Fruit fly (Drosophila melanogaster): ENCODE measurements around the gene CG13318.
A peak's percentile ranks its signal among the peaks of the same experiment; 100 is the strongest.

CG13318 gene

DNA sequence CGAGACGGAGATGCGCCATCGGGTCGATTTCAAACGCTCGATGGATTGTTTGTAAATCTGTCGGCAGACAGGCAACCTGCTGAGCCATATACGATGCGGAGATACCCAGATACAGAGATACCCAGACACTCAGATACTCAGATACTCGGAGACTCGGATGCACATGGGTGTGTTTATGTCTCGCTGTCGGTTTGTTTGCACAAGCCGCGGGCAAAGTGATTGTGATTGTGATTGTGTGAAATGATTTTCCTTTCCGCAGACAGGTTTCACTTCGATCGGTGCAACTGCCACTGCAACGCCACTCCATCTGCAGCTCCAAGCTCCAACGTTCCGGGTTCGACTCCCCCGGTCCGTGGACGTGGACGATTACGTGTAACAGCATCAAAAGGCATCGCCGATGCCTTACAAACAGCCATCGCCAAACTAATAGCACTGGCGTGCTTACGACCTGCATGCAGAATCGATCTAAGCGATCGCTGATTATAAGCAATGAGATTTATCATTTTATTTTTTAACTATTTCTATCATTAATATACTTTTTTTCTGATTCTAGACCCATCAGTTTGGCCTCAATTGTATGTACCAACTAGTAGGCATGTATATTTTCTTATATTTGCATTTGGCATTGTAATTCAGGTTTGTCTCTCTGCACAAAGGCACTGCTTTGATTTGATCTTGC is 16.4 kb upstream of the CG13318 start (continued):
- no peak for TF ChIP-seq CG10565 (GFP tag; optimal IDR thresholded peaks at IDR 0.05)
- TF ChIP-seq btn (GFP tag; optimal IDR thresholded peaks at IDR 0.05) = no peak
- TF ChIP-seq CG15514 (GFP tag; optimal IDR thresholded peaks at IDR 0.05) = no peak
- TF ChIP-seq gsb (GFP tag; IDR thresholded peaks at IDR 0.05) = no peak
- no peak for TF ChIP-seq NC2α (GFP tag; optimal IDR thresholded peaks at IDR 0.05)
- TF ChIP-seq Dp (GFP tag; optimal IDR thresholded peaks at IDR 0.05) = no peak
- no peak for TF ChIP-seq Fer3 (tag; optimal IDR thresholded peaks at IDR 0.05)
- no peak for TF ChIP-seq MBD-R2 (GFP tag; IDR thresholded peaks at IDR 0.05)
- no peak for TF ChIP-seq CG14965 (GFP tag; optimal IDR thresholded peaks at IDR 0.05; ENCODE audit: borderline replicate concordance)
- TF ChIP-seq CG2875 (GFP tag; optimal IDR thresholded peaks at IDR 0.05) = no peak
- peak; percentile 30 for TF ChIP-seq az2 (GFP tag; optimal IDR thresholded peaks at IDR 0.05)
- no peak for TF ChIP-seq Doc2 (GFP tag; IDR thresholded peaks at IDR 0.05)
- TF ChIP-seq CG4707 (GFP tag; optimal IDR thresholded peaks at IDR 0.05) = no peak
- TF ChIP-seq ap (GFP tag; IDR thresholded peaks at IDR 0.05) = peak; percentile 56; the same call in 1 of the 2 replicates
- no peak for TF ChIP-seq mam (GFP tag; optimal IDR thresholded peaks at IDR 0.05)
- TF ChIP-seq Mad (GFP tag; optimal IDR thresholded peaks at IDR 0.05) = no peak
- no peak for TF ChIP-seq corto (GFP tag; optimal IDR thresholded peaks at IDR 0.05)
- no peak for TF ChIP-seq CG2129 (GFP tag; IDR thresholded peaks at IDR 0.05; ENCODE audit: partially characterized antibody)
- peak; percentile 34 for TF ChIP-seq ind (GFP tag; optimal IDR thresholded peaks at IDR 0.05)
- TF ChIP-seq Stat92E (GFP tag; optimal IDR thresholded peaks at IDR 0.05) = no peak
- TF ChIP-seq insv (GFP tag; optimal IDR thresholded peaks at IDR 0.05) = no peak
- TF ChIP-seq CG7839 (tag; optimal IDR thresholded peaks at IDR 0.05) = peak; percentile 63
- no peak for TF ChIP-seq CG9817 (tag; optimal IDR thresholded peaks at IDR 0.05)
- peak; percentile 45 for TF ChIP-seq CG1603 (tag; optimal IDR thresholded peaks at IDR 0.05)
- TF ChIP-seq seq (GFP tag; IDR thresholded peaks at IDR 0.05) = peak; percentile 44
- TF ChIP-seq CG13123 (GFP tag; optimal IDR thresholded peaks at IDR 0.05) = no peak
- TF ChIP-seq unc-4 (GFP tag; IDR thresholded peaks at IDR 0.05; ENCODE audit: partially characterized antibody) = no peak
- TF ChIP-seq fd102C (GFP tag; optimal IDR thresholded peaks at IDR 0.05) = no peak
- TF ChIP-seq nmo (GFP tag; optimal IDR thresholded peaks at IDR 0.05) = peak; percentile 61
- TF ChIP-seq CG12236 (GFP tag; optimal IDR thresholded peaks at IDR 0.05) = no peak
- no peak for TF ChIP-seq Bteb2 (GFP tag; optimal IDR thresholded peaks at IDR 0.05)
- no peak for TF ChIP-seq ro (GFP tag; IDR thresholded peaks at IDR 0.05)
- peak; percentile 14 to 50 for TF ChIP-seq Pdp1 (GFP tag; optimal IDR thresholded peaks at IDR 0.05)
- TF ChIP-seq C15 (GFP tag; IDR thresholded peaks at IDR 0.05) = no peak
- TF ChIP-seq CG8281 (tag; optimal IDR thresholded peaks at IDR 0.05) = no peak
- no peak for TF ChIP-seq psq (GFP tag; optimal IDR thresholded peaks at IDR 0.05)
- no peak for TF ChIP-seq crol (GFP tag; IDR thresholded peaks at IDR 0.05)
- no peak; the same call in 1 of the 2 replicates for TF ChIP-seq Awh (GFP tag; IDR thresholded peaks at IDR 0.05)
- peak; percentile 14 for TF ChIP-seq CG10209 (GFP tag; optimal IDR thresholded peaks at IDR 0.05)
- TF ChIP-seq gem (tag; optimal IDR thresholded peaks at IDR 0.05) = peak; percentile 72
- TF ChIP-seq jumu (GFP tag; optimal IDR thresholded peaks at IDR 0.05) = no peak
- peak; percentile 35 for TF ChIP-seq jing (GFP tag; optimal IDR thresholded peaks at IDR 0.05)
- no peak for TF ChIP-seq kni (GFP tag; optimal IDR thresholded peaks at IDR 0.05)
- TF ChIP-seq Ravus (GFP tag; IDR thresholded peaks at IDR 0.05) = no peak
- TF ChIP-seq CG15269 (tag; optimal IDR thresholded peaks at IDR 0.05) = peak; percentile 52
- no peak for TF ChIP-seq CG6854 (GFP tag; optimal IDR thresholded peaks at IDR 0.05)
- no peak for TF ChIP-seq CG6654 (GFP tag; optimal IDR thresholded peaks at IDR 0.05)
- no peak for TF ChIP-seq CG17568 (GFP tag; optimal IDR thresholded peaks at IDR 0.05)
- no peak for TF ChIP-seq hbn (GFP tag; IDR thresholded peaks at IDR 0.05; ENCODE audit: partially characterized antibody)

Data from whole organism, embryonic.